Fruit fly (Drosophila melanogaster) whole organism, embryonic: Measurements from ENCODE around the gene CG43638.

Experiments
- Antp ChIP-seq: fragments of 200-800 bp; sonication (Bioruptor generic); optimal IDR thresholded peaks from 3 replicates; lab custom pipeline; 2016; ENCODE audit warnings: missing biosample characterization, missing genetic modification characterization
- Awh ChIP-seq: fragments of 200-800 bp; sonication (Bioruptor generic); IDR thresholded peaks from 2 replicates; pipeline ENCODE4, ENCODE4 v1.3.6; 2022; ENCODE audit warnings: missing biosample characterization, missing genetic modification characterization
- CG10366 ChIP-seq: fragments of 200-800 bp; sonication (Bioruptor generic); IDR thresholded peaks from 2 replicates; pipeline ENCODE4 v1.3.6; 2022; ENCODE audit warnings: missing biosample characterization, missing genetic modification characterization
- CG10431 ChIP-seq: fragments of 200-800 bp; sonication (Bioruptor generic); optimal IDR thresholded peaks from 3 replicates; lab custom pipeline; 2018; ENCODE audit warnings: missing biosample characterization, mild to moderate bottlenecking, missing genetic modification characterization
- CG11723 ChIP-seq: fragments of 200-800 bp; sonication (Bioruptor generic); optimal IDR thresholded peaks from 2 replicates; lab custom pipeline; 2017; ENCODE audit warnings: missing biosample characterization, mild to moderate bottlenecking, missing genetic modification characterization
- CG14667 ChIP-seq: fragments of 200-800 bp; sonication (Bioruptor generic); IDR thresholded peaks from 2 replicates; pipeline ENCODE4 v1.3.6; 2022; ENCODE audit warnings: missing biosample characterization, missing genetic modification characterization
- CG1603 ChIP-seq: fragments of 200-800 bp; sonication (Bioruptor generic); optimal IDR thresholded peaks from 2 replicates; lab custom pipeline; 2019; ENCODE audit warnings: missing biosample characterization, mild to moderate bottlenecking, missing genetic modification characterization, moderate library complexity
- CG17328 ChIP-seq: fragments of 200-800 bp; sonication (Bioruptor generic); IDR thresholded peaks from 2 replicates; pipeline ENCODE4 v1.3.6; 2022; ENCODE audit warnings: missing biosample characterization, missing genetic modification characterization
- CG17568 ChIP-seq: fragments of 200-800 bp; sonication (Bioruptor generic); optimal IDR thresholded peaks from 2 replicates; lab custom pipeline; 2018; ENCODE audit warnings: missing biosample characterization, mild to moderate bottlenecking, missing genetic modification characterization, moderate library complexity
- CG17802 ChIP-seq: fragments of 200-800 bp; sonication (Bioruptor generic); optimal IDR thresholded peaks from 2 replicates; lab custom pipeline; 2018; ENCODE audit warnings: missing biosample characterization, mild to moderate bottlenecking, missing genetic modification characterization, moderate library complexity
- CG17912 ChIP-seq: fragments of 200-800 bp; sonication (Bioruptor generic); optimal IDR thresholded peaks from 2 replicates; lab custom pipeline; 2018; ENCODE audit warnings: missing biosample characterization, mild to moderate bottlenecking, missing genetic modification characterization
- CG18262 ChIP-seq: fragments of 200-800 bp; optimal IDR thresholded peaks from 3 replicates; lab custom pipeline; 2019; ENCODE audit warnings: missing biosample characterization, mild to moderate bottlenecking, missing genetic modification characterization, moderate library complexity
- CG34224 ChIP-seq: fragments of 200-800 bp; sonication (Bioruptor generic); IDR thresholded peaks from 3 replicates; pipeline ENCODE4 v1.3.6; 2022; ENCODE audit warnings: missing biosample characterization, missing genetic modification characterization; ENCODE audit not compliant: partially characterized antibody
- CG3995 ChIP-seq: fragments of 200-800 bp; sonication (Bioruptor generic); optimal IDR thresholded peaks from 3 replicates; lab custom pipeline; 2016; ENCODE audit warnings: missing biosample characterization, missing genetic modification characterization
- CG42726 ChIP-seq: fragments of 200-800 bp; sonication (Bioruptor generic); IDR thresholded peaks from 2 replicates; pipeline ENCODE4 v1.3.6; 2022; ENCODE audit warnings: missing biosample characterization, missing genetic modification characterization; ENCODE audit not compliant: partially characterized antibody
- CG6689 ChIP-seq: fragments of 200-800 bp; sonication (Bioruptor generic); IDR thresholded peaks from 2 replicates; pipeline ENCODE4 v1.3.6; 2022; ENCODE audit warnings: missing biosample characterization, missing genetic modification characterization
- CG7987 ChIP-seq: fragments of 200-800 bp; sonication (Bioruptor generic); optimal IDR thresholded peaks from 2 replicates; lab custom pipeline; 2018; ENCODE audit warnings: missing biosample characterization, mild to moderate bottlenecking, missing genetic modification characterization, moderate library complexity
- Eip74EF ChIP-seq, 2 experiments: fragments of 200-800 bp in 1 of 2; fragments of >200 bp in 1 of 2; sonication (Bioruptor generic) in 1 of 2; optimal IDR thresholded peaks; 2 replicates each; lab custom pipeline; 2017 to 2019; ENCODE audit warnings: missing biosample characterization in 2 of 2, missing genetic modification characterization in 2 of 2, mild to moderate bottlenecking in 1 of 2, moderate library complexity in 1 of 2
- Ets65A ChIP-seq: fragments of 200-800 bp; sonication (Bioruptor generic); peaks from one replicate; lab custom pipeline; 2016; ENCODE audit warnings: missing biosample characterization, missing genetic modification characterization
- Fer3 ChIP-seq: fragments of 200-800 bp; sonication (Bioruptor generic); optimal IDR thresholded peaks from 2 replicates; lab custom pipeline; 2018; ENCODE audit warnings: missing biosample characterization, mild to moderate bottlenecking, missing genetic modification characterization, moderate library complexity
- NFAT ChIP-seq: fragments of 200-800 bp; sonication (Bioruptor generic); IDR thresholded peaks from 2 replicates; pipeline ENCODE4 v1.3.6; 2022; ENCODE audit warnings: missing biosample characterization, missing genetic modification characterization
- Nf-YC ChIP-seq: fragments of 200-800 bp; optimal IDR thresholded peaks from 3 replicates; lab custom pipeline; 2019; ENCODE audit warnings: missing biosample characterization, mild to moderate bottlenecking, missing genetic modification characterization, moderate library complexity
- Ptx1 ChIP-seq: fragments of 200-800 bp; sonication (Bioruptor generic); IDR thresholded peaks from 2 replicates; pipeline ENCODE4 v1.3.6; 2022; ENCODE audit warnings: missing biosample characterization, missing genetic modification characterization
- Sry-β ChIP-seq: fragments of 200-800 bp; sonication (Bioruptor generic); optimal IDR thresholded peaks from 2 replicates; lab custom pipeline; 2018; ENCODE audit warnings: missing biosample characterization, mild to moderate bottlenecking, missing genetic modification characterization, moderate library complexity
- Tbp ChIP-seq: fragments of >200 bp; optimal IDR thresholded peaks from 2 replicates; lab custom pipeline; 2018; ENCODE audit warnings: missing biosample characterization, missing genetic modification characterization
- aop ChIP-seq: fragments of 200-800 bp; sonication (Bioruptor generic); IDR thresholded peaks from 2 replicates; pipeline ENCODE4 v1.3.6; 2022; ENCODE audit warnings: missing biosample characterization, missing genetic modification characterization
- ash1 ChIP-seq: fragments of 200-800 bp; sonication (Bioruptor generic); optimal IDR thresholded peaks from 2 replicates; lab custom pipeline; 2018; ENCODE audit warnings: missing biosample characterization, mild to moderate bottlenecking, missing genetic modification characterization
- chm ChIP-seq: fragments of 200-800 bp; sonication (Bioruptor generic); IDR thresholded peaks from 2 replicates; pipeline ENCODE4 v1.3.6; 2022; ENCODE audit warnings: missing biosample characterization, missing genetic modification characterization
- dm ChIP-seq: fragments of 200-800 bp; sonication (Bioruptor generic); optimal IDR thresholded peaks from 3 replicates; lab custom pipeline; 2016; ENCODE audit warnings: missing biosample characterization, missing genetic modification characterization
- fd3F ChIP-seq: fragments of 200-800 bp; sonication (Bioruptor generic); optimal IDR thresholded peaks from 2 replicates; lab custom pipeline; 2018; ENCODE audit warnings: missing biosample characterization, mild to moderate bottlenecking, missing genetic modification characterization, moderate library complexity
- fd96Cb ChIP-seq: fragments of 200-800 bp; sonication (Bioruptor generic); optimal IDR thresholded peaks from 2 replicates; lab custom pipeline; 2018; ENCODE audit warnings: missing biosample characterization, mild to moderate bottlenecking, missing genetic modification characterization, moderate library complexity
- ind ChIP-seq: fragments of 200-800 bp; sonication (Bioruptor generic); optimal IDR thresholded peaks from 3 replicates; lab custom pipeline; 2016; ENCODE audit warnings: missing biosample characterization, missing genetic modification characterization
- inv ChIP-seq: fragments of 200-800 bp; sonication (Bioruptor generic); IDR thresholded peaks from 2 replicates; pipeline ENCODE4 v1.3.6; 2022; ENCODE audit warnings: missing biosample characterization, missing genetic modification characterization; ENCODE audit not compliant: partially characterized antibody
- ken ChIP-seq: fragments of 200-800 bp; sonication (Bioruptor generic); IDR thresholded peaks from 3 replicates; pipeline ENCODE4 v1.3.6; 2022; ENCODE audit warnings: missing biosample characterization, missing genetic modification characterization
- mld ChIP-seq: fragments of 200-800 bp; sonication (Bioruptor generic); IDR thresholded peaks from 3 replicates; pipeline ENCODE4 v1.3.6; 2022; ENCODE audit warnings: missing biosample characterization, missing genetic modification characterization; ENCODE audit not compliant: partially characterized antibody
- nerfin-1 ChIP-seq: fragments of 200-800 bp; sonication (Bioruptor generic); optimal IDR thresholded peaks from 3 replicates; lab custom pipeline; 2019; ENCODE audit warnings: missing biosample characterization, mild to moderate bottlenecking, missing genetic modification characterization, moderate library complexity
- oc ChIP-seq: fragments of 200-800 bp; sonication (Bioruptor generic); optimal IDR thresholded peaks from 2 replicates; lab custom pipeline; 2018; ENCODE audit warnings: missing biosample characterization, mild to moderate bottlenecking, missing genetic modification characterization, moderate library complexity
- odd ChIP-seq: fragments of 200-800 bp; sonication (Bioruptor generic); optimal IDR thresholded peaks from 2 replicates; lab custom pipeline; 2017; ENCODE audit warnings: missing biosample characterization, mild to moderate bottlenecking, missing genetic modification characterization
- pros ChIP-seq: fragments of 200-800 bp; sonication (Bioruptor generic); optimal IDR thresholded peaks from 3 replicates; lab custom pipeline; 2019; ENCODE audit warnings: missing biosample characterization, mild to moderate bottlenecking, missing genetic modification characterization, moderate library complexity
- ro ChIP-seq: fragments of 200-800 bp; sonication (Bioruptor generic); IDR thresholded peaks from 2 replicates; pipeline ENCODE4 v1.3.6; 2022; ENCODE audit warnings: missing biosample characterization, missing genetic modification characterization
- sc ChIP-seq, 3 experiments: fragments of >200 bp in 2 of 3; fragments of 200-800 bp in 1 of 3; sonication (Bioruptor generic) in 1 of 3; optimal IDR thresholded peaks; 2 replicates in 2 of 3; 3 replicates in 1 of 3; lab custom pipeline; 2017; ENCODE audit warnings: mild to moderate bottlenecking in 1 of 3, missing biosample characterization in 1 of 3, missing genetic modification characterization in 1 of 3, missing genetic modification reagents in 1 of 3
- sens-2 ChIP-seq: fragments of 200-800 bp; sonication (Bioruptor generic); IDR thresholded peaks from 2 replicates; pipeline ENCODE4 v1.3.6; 2022; ENCODE audit warnings: missing biosample characterization, missing genetic modification characterization
- seq ChIP-seq: fragments of 200-800 bp; sonication (Bioruptor generic); IDR thresholded peaks from 2 replicates; pipeline ENCODE4 v1.3.6; 2022; ENCODE audit warnings: missing biosample characterization, missing genetic modification characterization
- tgo ChIP-seq: fragments of 200-800 bp; sonication (Bioruptor generic); IDR thresholded peaks from 3 replicates; pipeline ENCODE4 v1.3.6; 2022; ENCODE audit warnings: missing biosample characterization, missing genetic modification characterization
- tll ChIP-seq, 2 experiments: fragments of 200-800 bp in 1 of 2; fragments of >200 bp in 1 of 2; sonication (Bioruptor generic) in 1 of 2; optimal IDR thresholded peaks; 2 replicates each; lab custom pipeline; 2017 to 2019; ENCODE audit warnings: missing biosample characterization in 2 of 2, missing genetic modification characterization in 2 of 2, mild to moderate bottlenecking in 1 of 2, moderate library complexity in 1 of 2
- unpg ChIP-seq: fragments of 200-800 bp; sonication (Bioruptor generic); optimal IDR thresholded peaks from 3 replicates; lab custom pipeline; 2018; ENCODE audit warnings: missing biosample characterization, mild to moderate bottlenecking, missing genetic modification characterization, moderate library complexity
- wek ChIP-seq: fragments of 200-800 bp; sonication (Bioruptor generic); optimal IDR thresholded peaks from 3 replicates; lab custom pipeline; 2018; ENCODE audit warnings: missing biosample characterization, mild to moderate bottlenecking, missing genetic modification characterization, moderate library complexity
- wor ChIP-seq: fragments of 200-800 bp; sonication (Bioruptor generic); IDR thresholded peaks from 2 replicates; pipeline ENCODE4 v1.3.6; 2022; ENCODE audit warnings: missing biosample characterization, missing genetic modification characterization

Gene CG43638

dm6 chr3L:12037449-12038163 is 6.8 kb upstream of the CG43638 start (continued):
- TF ChIP-seq oc (tag; lab: Kevin White, UChicago) (no peak), wor (GFP tag; lab: Robert Waterston, UW) (0 out of 2 replicates have a peak, but pooled peaks have one; percentile 29), Fer3 (no peak), Awh (0 out of 2 replicates have a peak, but pooled peaks have one; percentile 33), unpg (peak; percentile 3), Eip74EF (GFP tag; optimal IDR thresholded peaks at IDR 0.05; lab: Kevin White, UChicago) (no peak), CG18262 (tag; lab: Kevin White, UChicago) (peak; percentile 72), CG34224 (GFP tag; lab: Robert Waterston, UW) (no peak), CG7987 (GFP tag; lab: Kevin White, UChicago) (no peak), CG10431 (GFP tag; lab: Kevin White, UChicago) (no peak), CG17568 (GFP tag; lab: Kevin White, UChicago) (no peak), ind (GFP tag; lab: Kevin White, UChicago) (peak; percentile 22), tll (GFP tag; optimal IDR thresholded peaks at IDR 0.05; lab: Kevin White, UChicago) (no peak), odd (GFP tag; lab: Kevin White, UChicago) (no peak), fd96Cb (peak; percentile 79), CG6689 (GFP tag; lab: Robert Waterston, UW) (peak; percentile 61), CG3995 (GFP tag; lab: Kevin White, UChicago) (no peak), sens-2 (0 out of 2 replicates have a peak, but pooled peaks have one; percentile 35), seq (no peak), Antp (no peak), nerfin-1 (tag; lab: Kevin White, UChicago) (no peak), dm (no peak), CG17802 (tag; lab: Kevin White, UChicago) (no peak), Ptx1 (peak; percentile 60), mld (GFP tag; lab: Robert Waterston, UW) (no peak), chm (peak; percentile 40; the same call in 1 of the 2 replicates), ken (GFP tag; lab: Robert Waterston, UW) (no peak), Sry-β (GFP tag; lab: Kevin White, UChicago) (peak; percentile 20), CG10366 (peak; percentile 53), wek (GFP tag; lab: Kevin White, UChicago) (no peak), CG11723 (GFP tag; lab: Kevin White, UChicago) (no peak), ash1 (GFP tag; lab: Kevin White, UChicago) (no peak), fd3F (GFP tag; lab: Kevin White, UChicago) (no peak), inv (GFP tag; lab: Robert Waterston, UW) (no peak), sc (optimal IDR thresholded peaks at IDR 0.05; lab: Kevin White, UChicago) (no peak), sc (GFP tag; optimal IDR thresholded peaks at IDR 0.05; lab: Kevin White, UChicago) (peak; percentile 30), CG17328 (GFP tag; lab: Robert Waterston, UW) (peak; percentile 31; the same call in 1 of the 2 replicates), CG42726 (GFP tag; lab: Robert Waterston, UW) (no peak), Ets65A (GFP tag; lab: Kevin White, UChicago) (peak; percentile 39), NFAT (GFP tag; lab: Robert Waterston, UW) (no peak), pros (GFP tag; lab: Kevin White, UChicago) (no peak), CG14667 (GFP tag; lab: Robert Waterston, UW) (no peak; the same call in 1 of the 2 replicates), CG17912 (GFP tag; lab: Kevin White, UChicago) (no peak), CG1603 (tag; lab: Kevin White, UChicago) (no peak), Nf-YC (tag; lab: Kevin White, UChicago) (no peak), ro (GFP tag; lab: Robert Waterston, UW) (peak; percentile 53), aop (GFP tag; lab: Robert Waterston, UW) (no peak), Tbp (GFP tag; lab: Kevin White, UChicago) (no peak), tgo (peak; percentile 68)
